Fruit fly (Drosophila melanogaster): ENCODE data around the gene Noc1.
A peak's percentile ranks its signal among the peaks of the same experiment; 100 is the strongest.

Gene Noc1

dm6 chr3L:11084557-11085231, 10.1 kb downstream of the Noc1 start (continued):
- TF ChIP-seq rib (GFP tag; IDR thresholded peaks at IDR 0.05) (peak; percentile 89), CG4730 (GFP tag; IDR thresholded peaks at IDR 0.05) (peak; percentile 94), ranshi (GFP tag; IDR thresholded peaks at IDR 0.05) (peak; percentile 96), CG6272 (GFP tag; IDR thresholded peaks at IDR 0.05) (peak; percentile 88), CG6765 (GFP tag; optimal IDR thresholded peaks at IDR 0.05) (peak; percentile 62), CG11723 (GFP tag; optimal IDR thresholded peaks at IDR 0.05) (peak; percentile 94), ash1 (GFP tag; optimal IDR thresholded peaks at IDR 0.05) (peak; percentile 33), CG14710 (tag; optimal IDR thresholded peaks at IDR 0.05) (peak; percentile 97), CG18476 (GFP tag; optimal IDR thresholded peaks at IDR 0.05) (peak; percentile 95), CG2129 (GFP tag; IDR thresholded peaks at IDR 0.05; ENCODE audit: partially characterized antibody) (no peak), CG2199 (GFP tag; IDR thresholded peaks at IDR 0.05) (peak; percentile 97), tap (tag; optimal IDR thresholded peaks at IDR 0.05) (peak; percentile 96), pzg (GFP tag; optimal IDR thresholded peaks at IDR 0.05) (no peak), CG6254 (GFP tag; optimal IDR thresholded peaks at IDR 0.05) (peak; percentile 96), CG6791 (GFP tag; IDR thresholded peaks at IDR 0.05; ENCODE audit: partially characterized antibody) (no peak), CG15696 (tag; optimal IDR thresholded peaks at IDR 0.05) (peak; percentile 93), CG34422 (GFP tag; IDR thresholded peaks at IDR 0.05) (peak; percentile 97), Kr (GFP tag; optimal IDR thresholded peaks at IDR 0.05) (peak; percentile 82), CG17829 (tag; optimal IDR thresholded peaks at IDR 0.05) (peak; percentile 97), hbn (GFP tag; IDR thresholded peaks at IDR 0.05; ENCODE audit: partially characterized antibody) (no peak), Doc3 (GFP tag; IDR thresholded peaks at IDR 0.05; ENCODE audit: partially characterized antibody) (no peak), ssp (GFP tag; IDR thresholded peaks at IDR 0.05) (peak; percentile 86), bab2 (GFP tag; optimal IDR thresholded peaks at IDR 0.05) (peak; percentile 96), Xrp1 (GFP tag; IDR thresholded peaks at IDR 0.05) (peak; percentile 98), CG9876 (GFP tag; optimal IDR thresholded peaks at IDR 0.05) (peak; percentile 89), Sry-δ (GFP tag; optimal IDR thresholded peaks at IDR 0.05) (peak; percentile 72), slbo (GFP tag; IDR thresholded peaks at IDR 0.05) (peak; percentile 92), CG2202 (tag; optimal IDR thresholded peaks at IDR 0.05) (peak; percentile 98), CG7963 (GFP tag; IDR thresholded peaks at IDR 0.05; ENCODE audit: partially characterized antibody) (no peak), CG2678 (tag; optimal IDR thresholded peaks at IDR 0.05) (peak; percentile 97), CG42726 (GFP tag; IDR thresholded peaks at IDR 0.05; ENCODE audit: partially characterized antibody) (no peak), insv (GFP tag; optimal IDR thresholded peaks at IDR 0.05) (peak in 1 of 2 experiments; percentile 70), zfh1 (GFP tag; IDR thresholded peaks at IDR 0.05) (peak; percentile 98), CG14050 (GFP tag; IDR thresholded peaks at IDR 0.05) (peak; percentile 93), CG12942 (GFP tag; optimal IDR thresholded peaks at IDR 0.05) (peak; percentile 96), pb (GFP tag; optimal IDR thresholded peaks at IDR 0.05) (peak; percentile 94), Atf-2 (GFP tag; optimal IDR thresholded peaks at IDR 0.05) (peak; percentile 97), wek (GFP tag; optimal IDR thresholded peaks at IDR 0.05) (peak; percentile 78), ATbp (GFP tag; optimal IDR thresholded peaks at IDR 0.05) (peak; percentile 95), Gsc (GFP tag; IDR thresholded peaks at IDR 0.05) (peak; percentile 74), tgo (GFP tag; IDR thresholded peaks at IDR 0.05) (peak; percentile 95), CG4404 (GFP tag; IDR thresholded peaks at IDR 0.05) (peak; percentile 91), Scr (GFP tag; IDR thresholded peaks at IDR 0.05; ENCODE audit: partially characterized antibody) (no peak), CG9932 (GFP tag; IDR thresholded peaks at IDR 0.05) (peak; percentile 80), btn (GFP tag; optimal IDR thresholded peaks at IDR 0.05) (peak; percentile 96), CG31365 (tag; optimal IDR thresholded peaks at IDR 0.05) (peak; percentile 76), gcm (GFP tag; optimal IDR thresholded peaks at IDR 0.05) (peak; percentile 97), tio (GFP tag; optimal IDR thresholded peaks at IDR 0.05) (peak; percentile 95), Fer3 (tag; optimal IDR thresholded peaks at IDR 0.05) (peak; percentile 91)
